Worm (Caenorhabditis elegans) whole organism, midembryonic: ENCODE measurements around the gene T19D12.10.

Experiments
- T22C8.4 ChIP-seq: fragments of 200-800 bp; sonication (Bioruptor generic); IDR thresholded peaks from 2 replicates; pipeline ENCODE4 v1.3.6; 2022; ENCODE audit warnings: missing genetic modification characterization, missing compliant biosample characterization
- cog-1 ChIP-seq: sonication (generic microtip); optimal IDR thresholded peaks from 2 replicates; lab custom pipeline; 2016; ENCODE audit warnings: missing genetic modification characterization, missing compliant biosample characterization
- flt-1 ChIP-seq: fragments of 200-800 bp; sonication (Bioruptor generic); IDR thresholded peaks from 2 replicates; pipeline ENCODE4 v1.3.6; 2022; ENCODE audit warnings: missing genetic modification characterization, missing compliant biosample characterization
- klf-2 ChIP-seq: fragments of 200-800 bp; sonication (Bioruptor generic); conservative IDR thresholded peaks from 2 replicates; pipeline ENCODE4 v1.3.6; 2022; ENCODE audit warnings: missing genetic modification reagents, missing genetic modification characterization, missing compliant biosample characterization
- med-1 ChIP-seq: sonication (generic microtip); optimal IDR thresholded peaks from 2 replicates; lab custom pipeline; 2017; ENCODE audit warnings: missing genetic modification characterization, mild to moderate bottlenecking, missing compliant biosample characterization, antibody characterized with exemption, missing genetic modification reagents; ENCODE audit not compliant: insufficient read depth
- ref-1 ChIP-seq: fragments of 200-800 bp; sonication (Bioruptor generic); conservative IDR thresholded peaks from 2 replicates; pipeline ENCODE4 v1.3.6; 2022; ENCODE audit warnings: missing genetic modification reagents, missing genetic modification characterization, missing compliant biosample characterization
- tab-1 ChIP-seq: fragments of 200-800 bp; sonication (Bioruptor generic); IDR thresholded peaks from 2 replicates; pipeline ENCODE4 v1.3.6; 2022; ENCODE audit warnings: missing genetic modification characterization, missing compliant biosample characterization
- ztf-23 ChIP-seq: fragments of 200-800 bp; sonication (Bioruptor generic); IDR thresholded peaks from 2 replicates; pipeline ENCODE4 v1.3.6; 2022; ENCODE audit warnings: missing genetic modification reagents, missing genetic modification characterization, missing compliant biosample characterization
- ztf-29 ChIP-seq: fragments of 200-800 bp; sonication (Bioruptor generic); IDR thresholded peaks from 2 replicates; pipeline ENCODE4 v1.3.6; 2022; ENCODE audit warnings: missing genetic modification reagents, missing genetic modification characterization, missing compliant biosample characterization

DNA sequence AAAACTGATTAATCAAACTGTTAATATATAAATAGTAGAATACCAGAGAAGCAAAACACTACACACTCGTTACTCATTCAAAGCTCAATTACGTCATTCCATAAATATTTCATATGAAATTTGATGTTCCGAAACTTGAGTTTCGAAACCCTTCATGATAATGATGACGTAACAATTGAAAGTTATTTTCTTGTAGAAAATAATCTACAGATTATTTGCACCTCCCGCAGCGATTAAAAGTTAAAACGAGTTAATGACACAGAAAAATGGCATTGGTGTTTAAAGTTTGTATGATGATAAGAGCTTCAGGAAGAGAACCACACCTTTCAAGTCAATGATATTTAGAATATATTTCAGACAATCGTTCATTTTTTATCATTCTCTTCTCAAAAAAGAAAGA is 15.2 kb upstream of the T19D12.10 start, which contains the start of gene H43E16.1:
- TF ChIP-seq ztf-23 = no peak
- TF ChIP-seq flt-1 (GFP tag; lab: Robert Waterston, UW) = no peak
- TF ChIP-seq T22C8.4 (GFP tag; lab: Robert Waterston, UW) = no peak
- TF ChIP-seq klf-2 (GFP tag; lab: Robert Waterston, UW) = no peak
- TF ChIP-seq med-1 = no peak
- TF ChIP-seq ztf-29 (GFP tag; lab: Robert Waterston, UW) = no peak
- TF ChIP-seq ref-1 = no peak
- no peak for TF ChIP-seq cog-1 (tag; lab: Kevin White, UChicago)
- TF ChIP-seq tab-1 (GFP tag; lab: Robert Waterston, UW) = no peak
